Fruit fly (Drosophila melanogaster) whole organism, embryonic: Measurements from ENCODE around the gene HP1c.
A peak's percentile ranks its signal among the peaks of the same experiment; 100 is the strongest.

Experiments used
- Adf1 ChIP-seq: fragments of 200-800 bp; sonication (Bioruptor generic); IDR thresholded peaks from 2 replicates; pipeline ENCODE4 v1.3.6; 2022; ENCODE audit warnings: missing biosample characterization, missing genetic modification characterization
- Antp ChIP-seq: fragments of 200-800 bp; sonication (Bioruptor generic); optimal IDR thresholded peaks from 3 replicates; lab custom pipeline; 2016; ENCODE audit warnings: missing biosample characterization, missing genetic modification characterization
- CG12299 ChIP-seq: fragments of 200-800 bp; sonication (Bioruptor generic); optimal IDR thresholded peaks from 2 replicates; lab custom pipeline; 2018; ENCODE audit warnings: missing biosample characterization, mild to moderate bottlenecking, missing genetic modification characterization
- CG12391 ChIP-seq: fragments of 200-800 bp; sonication (Bioruptor generic); optimal IDR thresholded peaks from 3 replicates; lab custom pipeline; 2018; ENCODE audit warnings: missing biosample characterization, mild to moderate bottlenecking, missing genetic modification characterization, moderate library complexity
- CG13287 ChIP-seq: fragments of 200-800 bp; sonication (Bioruptor generic); IDR thresholded peaks from 2 replicates; pipeline ENCODE4 v1.3.6; 2022; ENCODE audit warnings: missing biosample characterization, missing genetic modification characterization; ENCODE audit not compliant: partially characterized antibody
- CG13424 ChIP-seq: fragments of 200-800 bp; sonication (Bioruptor generic); optimal IDR thresholded peaks from 2 replicates; lab custom pipeline; 2019; ENCODE audit warnings: missing biosample characterization, mild to moderate bottlenecking, missing genetic modification characterization, moderate library complexity
- CG13775 ChIP-seq: fragments of 200-800 bp; sonication (Bioruptor generic); optimal IDR thresholded peaks from 3 replicates; lab custom pipeline; 2017; ENCODE audit warnings: missing biosample characterization, mild to moderate bottlenecking, missing genetic modification characterization
- CG15269 ChIP-seq: fragments of 200-800 bp; sonication (Bioruptor generic); optimal IDR thresholded peaks from 2 replicates; lab custom pipeline; 2018; ENCODE audit warnings: missing biosample characterization, mild to moderate bottlenecking, missing genetic modification characterization, moderate library complexity
- CG15479 ChIP-seq: fragments of 200-800 bp; sonication (Bioruptor generic); optimal IDR thresholded peaks from 3 replicates; lab custom pipeline; 2019; ENCODE audit warnings: missing biosample characterization, mild to moderate bottlenecking, missing genetic modification characterization, moderate library complexity
- CG1602 ChIP-seq: fragments of 200-800 bp; sonication (Bioruptor generic); optimal IDR thresholded peaks from 3 replicates; lab custom pipeline; 2016; ENCODE audit warnings: missing biosample characterization, missing genetic modification characterization
- CG17361 ChIP-seq: fragments of 200-800 bp; sonication (Bioruptor generic); IDR thresholded peaks from 3 replicates; pipeline ENCODE4 v1.3.6; 2022; ENCODE audit warnings: missing biosample characterization, missing genetic modification characterization
- CG17802 ChIP-seq: fragments of 200-800 bp; sonication (Bioruptor generic); optimal IDR thresholded peaks from 2 replicates; lab custom pipeline; 2018; ENCODE audit warnings: missing biosample characterization, mild to moderate bottlenecking, missing genetic modification characterization, moderate library complexity
- CG18262 ChIP-seq: fragments of 200-800 bp; optimal IDR thresholded peaks from 3 replicates; lab custom pipeline; 2019; ENCODE audit warnings: missing biosample characterization, mild to moderate bottlenecking, missing genetic modification characterization, moderate library complexity
- CG18599 ChIP-seq: fragments of 200-800 bp; sonication (Bioruptor generic); optimal IDR thresholded peaks from 3 replicates; lab custom pipeline; 2017; ENCODE audit warnings: missing biosample characterization, missing genetic modification characterization, mild to moderate bottlenecking, moderate library complexity, missing genetic modification reagents
- CG2678 ChIP-seq: fragments of 200-800 bp; sonication (Bioruptor generic); optimal IDR thresholded peaks from 3 replicates; lab custom pipeline; 2019; ENCODE audit warnings: missing biosample characterization, mild to moderate bottlenecking, missing genetic modification characterization, moderate library complexity
- CG34224 ChIP-seq: fragments of 200-800 bp; sonication (Bioruptor generic); IDR thresholded peaks from 3 replicates; pipeline ENCODE4 v1.3.6; 2022; ENCODE audit warnings: missing biosample characterization, missing genetic modification characterization; ENCODE audit not compliant: partially characterized antibody
- CG6272 ChIP-seq: fragments of 200-800 bp; sonication (Bioruptor generic); IDR thresholded peaks from 2 replicates; pipeline ENCODE4 v1.3.6; 2022; ENCODE audit warnings: missing biosample characterization, missing genetic modification characterization
- CG6654 ChIP-seq: fragments of 200-800 bp; sonication (Bioruptor generic); optimal IDR thresholded peaks from 2 replicates; lab custom pipeline; 2017; ENCODE audit warnings: missing biosample characterization, mild to moderate bottlenecking, missing genetic modification characterization
- CG6791 ChIP-seq: fragments of 200-800 bp; sonication (Bioruptor generic); IDR thresholded peaks from 3 replicates; pipeline ENCODE4 v1.3.6; 2022; ENCODE audit warnings: missing biosample characterization, missing genetic modification characterization; ENCODE audit not compliant: partially characterized antibody
- CG7786 ChIP-seq: fragments of 200-800 bp; sonication (Bioruptor generic); optimal IDR thresholded peaks from 2 replicates; lab custom pipeline; 2016; ENCODE audit warnings: missing biosample characterization, missing genetic modification characterization
- CG8290 ChIP-seq, 3 experiments: fragments of 200-800 bp; sonication (Bioruptor generic); optimal IDR thresholded peaks; 2 replicates each; lab custom pipeline; 2016 to 2019; ENCODE audit warnings: missing biosample characterization in 3 of 3, missing genetic modification characterization in 3 of 3, mild to moderate bottlenecking in 2 of 3, moderate library complexity in 1 of 3
- CG9215 ChIP-seq: fragments of 200-800 bp; sonication (Bioruptor generic); IDR thresholded peaks from 2 replicates; pipeline ENCODE4 v1.3.6; 2022; ENCODE audit warnings: missing biosample characterization, missing genetic modification characterization
- Dbx ChIP-seq: fragments of 200-800 bp; sonication (Bioruptor generic); IDR thresholded peaks from 3 replicates; pipeline ENCODE4 v1.3.6; 2022; ENCODE audit warnings: missing biosample characterization, missing genetic modification characterization
- Ets97D ChIP-seq: fragments of 200-800 bp; sonication (Bioruptor generic); optimal IDR thresholded peaks from 3 replicates; lab custom pipeline; 2016; ENCODE audit warnings: missing biosample characterization, missing genetic modification characterization
- MESR4 ChIP-seq: fragments of 200-800 bp; sonication (Bioruptor generic); optimal IDR thresholded peaks from 2 replicates; lab custom pipeline; 2018; ENCODE audit warnings: missing biosample characterization, mild to moderate bottlenecking, missing genetic modification characterization, moderate library complexity
- Mad ChIP-seq: fragments of 200-800 bp; sonication (Bioruptor generic); optimal IDR thresholded peaks from 2 replicates; lab custom pipeline; 2016; ENCODE audit warnings: missing biosample characterization, missing genetic modification characterization
- NFAT ChIP-seq: fragments of 200-800 bp; sonication (Bioruptor generic); IDR thresholded peaks from 2 replicates; pipeline ENCODE4 v1.3.6; 2022; ENCODE audit warnings: missing biosample characterization, missing genetic modification characterization
- NfI ChIP-seq: fragments of 200-800 bp; sonication (Bioruptor generic); optimal IDR thresholded peaks from 3 replicates; lab custom pipeline; 2018; ENCODE audit warnings: missing biosample characterization, mild to moderate bottlenecking, missing genetic modification characterization, moderate library complexity
- Opbp ChIP-seq: fragments of 200-800 bp; sonication (Bioruptor generic); IDR thresholded peaks from 3 replicates; pipeline ENCODE4 v1.3.6; 2022; ENCODE audit warnings: missing biosample characterization, missing genetic modification characterization; ENCODE audit not compliant: partially characterized antibody
- Xbp1 ChIP-seq: fragments of 200-800 bp; sonication (Bioruptor generic); optimal IDR thresholded peaks from 3 replicates; lab custom pipeline; 2016; ENCODE audit warnings: missing biosample characterization, mild to moderate bottlenecking, missing genetic modification characterization
- az2 ChIP-seq: fragments of 200-800 bp; sonication (Bioruptor generic); optimal IDR thresholded peaks from 3 replicates; lab custom pipeline; 2016; ENCODE audit warnings: missing biosample characterization, missing genetic modification characterization
- corto ChIP-seq: fragments of 200-800 bp; sonication (Bioruptor generic); optimal IDR thresholded peaks from 2 replicates; lab custom pipeline; 2016; ENCODE audit warnings: missing biosample characterization, mild to moderate bottlenecking, missing genetic modification characterization, moderate library complexity
- dmrt99B ChIP-seq: fragments of 200-800 bp; sonication (Bioruptor generic); optimal IDR thresholded peaks from 2 replicates; lab custom pipeline; 2018; ENCODE audit warnings: missing biosample characterization, mild to moderate bottlenecking, missing genetic modification characterization, moderate library complexity
- eve ChIP-seq, 2 experiments: fragments of >200 bp; optimal IDR thresholded peaks; 2 replicates each; lab custom pipeline; 2017; ENCODE audit warnings: missing biosample characterization in 2 of 2, missing genetic modification characterization in 2 of 2
- grau ChIP-seq: fragments of 200-800 bp; optimal IDR thresholded peaks from 3 replicates; lab custom pipeline; 2019; ENCODE audit warnings: missing biosample characterization, mild to moderate bottlenecking, missing genetic modification characterization, moderate library complexity
- jing ChIP-seq: fragments of 200-800 bp; sonication (Bioruptor generic); optimal IDR thresholded peaks from 2 replicates; lab custom pipeline; 2018; ENCODE audit warnings: missing biosample characterization, mild to moderate bottlenecking, missing genetic modification characterization
- lmd ChIP-seq: fragments of 200-800 bp; sonication (Bioruptor generic); IDR thresholded peaks from 2 replicates; pipeline ENCODE4 v1.3.6; 2022; ENCODE audit warnings: missing biosample characterization, missing genetic modification characterization
- mld ChIP-seq: fragments of 200-800 bp; sonication (Bioruptor generic); IDR thresholded peaks from 3 replicates; pipeline ENCODE4 v1.3.6; 2022; ENCODE audit warnings: missing biosample characterization, missing genetic modification characterization; ENCODE audit not compliant: partially characterized antibody
- nmo ChIP-seq: fragments of 200-800 bp; sonication (Bioruptor generic); optimal IDR thresholded peaks from 2 replicates; lab custom pipeline; 2018; ENCODE audit warnings: missing biosample characterization, mild to moderate bottlenecking, missing genetic modification characterization, moderate library complexity
- p53 ChIP-seq: fragments of 200-800 bp; sonication (Bioruptor generic); optimal IDR thresholded peaks from 2 replicates; lab custom pipeline; 2016; ENCODE audit warnings: missing biosample characterization, missing genetic modification characterization
- pho ChIP-seq: fragments of 200-800 bp; sonication (Bioruptor generic); optimal IDR thresholded peaks from 2 replicates; lab custom pipeline; 2016; ENCODE audit warnings: missing biosample characterization, missing genetic modification characterization
- pzg ChIP-seq: fragments of 200-800 bp; sonication (Bioruptor generic); optimal IDR thresholded peaks from 3 replicates; lab custom pipeline; 2018; ENCODE audit warnings: missing biosample characterization, mild to moderate bottlenecking, missing genetic modification characterization, moderate library complexity
- sc ChIP-seq, 3 experiments: fragments of >200 bp in 2 of 3; fragments of 200-800 bp in 1 of 3; sonication (Bioruptor generic) in 1 of 3; optimal IDR thresholded peaks; 2 replicates in 2 of 3; 3 replicates in 1 of 3; lab custom pipeline; 2017; ENCODE audit warnings: mild to moderate bottlenecking in 1 of 3, missing biosample characterization in 1 of 3, missing genetic modification characterization in 1 of 3, missing genetic modification reagents in 1 of 3
- vnd ChIP-seq: fragments of 200-800 bp; sonication (Bioruptor generic); IDR thresholded peaks from 3 replicates; pipeline ENCODE4 v1.3.6; 2022; ENCODE audit warnings: missing biosample characterization, missing genetic modification characterization; ENCODE audit not compliant: partially characterized antibody
- zen2 ChIP-seq: fragments of 200-800 bp; sonication (Bioruptor generic); IDR thresholded peaks from 3 replicates; pipeline ENCODE4 v1.3.6; 2022; ENCODE audit warnings: missing biosample characterization, missing genetic modification characterization; ENCODE audit not compliant: partially characterized antibody
- zfh1 ChIP-seq: fragments of 200-800 bp; sonication (Bioruptor generic); IDR thresholded peaks from 3 replicates; pipeline ENCODE4 v1.3.6; 2022; ENCODE audit warnings: missing biosample characterization, missing genetic modification characterization

The HP1c gene

DNA sequence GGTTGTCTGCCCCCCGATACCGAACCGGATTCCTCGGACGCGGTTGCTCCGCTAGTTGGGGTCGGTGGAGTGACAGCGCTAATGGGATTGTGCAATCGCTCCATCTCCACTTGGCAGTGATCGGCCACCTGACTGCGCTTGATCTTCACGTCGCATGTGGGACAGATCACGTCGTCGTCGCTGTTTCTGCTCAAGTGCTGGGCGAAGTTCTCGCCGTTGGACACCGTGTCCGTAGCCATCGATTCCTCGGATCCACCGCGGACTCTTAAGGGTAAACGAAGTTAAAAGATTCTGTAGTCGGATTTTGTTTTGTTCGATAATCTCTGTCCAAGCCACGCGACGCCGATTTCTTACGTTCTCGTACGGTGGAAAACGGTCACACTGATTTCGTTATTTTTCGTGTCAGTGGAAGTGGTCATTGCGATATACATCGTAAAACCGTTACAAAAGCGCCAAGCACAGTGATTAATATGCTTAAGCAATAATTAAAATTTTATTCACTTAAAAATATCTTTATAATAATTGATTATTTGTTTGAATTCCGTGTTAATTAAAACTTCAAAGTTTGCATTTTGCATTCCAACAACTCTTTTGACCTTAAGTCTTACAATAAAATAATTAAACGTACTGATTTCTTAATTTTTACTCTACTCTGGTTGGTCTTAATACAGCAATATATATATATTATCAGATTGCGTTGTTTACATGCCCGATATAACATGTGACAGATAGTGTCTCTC lies 19.2 kb upstream of the HP1c start, which contains the start of gene RNF220 (continued):
- TF ChIP-seq NFAT (GFP tag; lab: Robert Waterston, UW), result no peak
- no peak for TF ChIP-seq Antp (GFP tag; lab: Kevin White, UChicago)
- peak; percentile 30 for TF ChIP-seq CG18262
- TF ChIP-seq corto (GFP tag; lab: Kevin White, UChicago), result no peak
- TF ChIP-seq dmrt99B, result peak; percentile 13
- peak; percentile 20 for TF ChIP-seq Ets97D (GFP tag; lab: Kevin White, UChicago)
- peak; percentile 20; the same call in 1 of the 3 replicates for TF ChIP-seq Dbx (GFP tag; lab: Robert Waterston, UW)
- no peak for TF ChIP-seq eve (GFP tag; optimal IDR thresholded peaks at IDR 0.05; lab: Kevin White, UChicago)
- no peak for TF ChIP-seq CG8290 (GFP tag; optimal IDR thresholded peaks at IDR 0.05; lab: Kevin White, UChicago)
- TF ChIP-seq CG8290 (tag; optimal IDR thresholded peaks at IDR 0.05; lab: Kevin White, UChicago), result peak in 1 of 2 experiments; percentile 1
- no peak for TF ChIP-seq CG6654 (GFP tag; lab: Kevin White, UChicago)
- peak; percentile 81 for TF ChIP-seq CG6791 (GFP tag; lab: Robert Waterston, UW)
- no peak for TF ChIP-seq NfI (GFP tag; lab: Kevin White, UChicago)
- peak; percentile 54; the same call in 1 of the 3 replicates for TF ChIP-seq CG34224 (GFP tag; lab: Robert Waterston, UW)
- peak; percentile 76 for TF ChIP-seq Opbp (GFP tag; lab: Robert Waterston, UW)
- TF ChIP-seq Xbp1 (GFP tag; lab: Kevin White, UChicago), result peak; percentile 30
- no peak for TF ChIP-seq p53 (GFP tag; lab: Kevin White, UChicago)
- no peak for TF ChIP-seq pho (GFP tag; lab: Kevin White, UChicago)
- peak; percentile 45 for TF ChIP-seq nmo (GFP tag; lab: Kevin White, UChicago)
- TF ChIP-seq CG1602, result peak; percentile 9
- TF ChIP-seq CG18599, result peak; percentile 7
- TF ChIP-seq CG15269 (tag; lab: Kevin White, UChicago), result peak; percentile 4
- TF ChIP-seq CG12299 (tag; lab: Kevin White, UChicago), result no peak
- 0 out of 2 replicates have a peak, but pooled peaks have one; percentile 23 for TF ChIP-seq CG9215 (GFP tag; lab: Robert Waterston, UW)
- peak; percentile 21 for TF ChIP-seq az2
- 0 out of 3 replicates have a peak, but pooled peaks have one; percentile 20 for TF ChIP-seq zfh1 (GFP tag; lab: Robert Waterston, UW)
- TF ChIP-seq pzg (GFP tag; lab: Kevin White, UChicago), result peak; percentile 51
- no peak for TF ChIP-seq jing
- no peak for TF ChIP-seq Mad
- peak; percentile 60 for TF ChIP-seq zen2 (GFP tag; lab: Robert Waterston, UW)
- TF ChIP-seq CG13775 (GFP tag; lab: Kevin White, UChicago), result peak; percentile 32
- TF ChIP-seq grau (tag; lab: Kevin White, UChicago), result peak; percentile 33
- TF ChIP-seq CG13287 (GFP tag; lab: Robert Waterston, UW), result peak; percentile 70
- peak; percentile 76 for TF ChIP-seq MESR4 (GFP tag; lab: Kevin White, UChicago)
- no peak for TF ChIP-seq CG12391 (tag; lab: Kevin White, UChicago)
- no peak for TF ChIP-seq CG7786 (GFP tag; lab: Kevin White, UChicago)
- TF ChIP-seq lmd (GFP tag; lab: Robert Waterston, UW), result no peak
- TF ChIP-seq Adf1, result no peak
- TF ChIP-seq CG2678 (tag; lab: Kevin White, UChicago), result peak; percentile 35
- TF ChIP-seq CG15479 (GFP tag; lab: Kevin White, UChicago), result no peak
- TF ChIP-seq CG17802, result no peak
- TF ChIP-seq mld, result peak; percentile 58; the same call in 1 of the 3 replicates
- peak; percentile 60 for TF ChIP-seq CG17361 (GFP tag; lab: Robert Waterston, UW)
- no peak for TF ChIP-seq CG13424
- TF ChIP-seq vnd (GFP tag; lab: Robert Waterston, UW), result peak; percentile 11
- peak; percentile 24; the same call in 1 of the 2 replicates for TF ChIP-seq CG6272 (GFP tag; lab: Robert Waterston, UW)
- TF ChIP-seq sc (optimal IDR thresholded peaks at IDR 0.05; lab: Kevin White, UChicago), result no peak
- TF ChIP-seq sc (GFP tag; optimal IDR thresholded peaks at IDR 0.05; lab: Kevin White, UChicago), result no peak
